Fruit fly (Drosophila melanogaster) whole organism, embryonic: ENCODE measurements around the gene CG43088.

Experiments
- CG12219 ChIP-seq: fragments of 200-800 bp; sonication (Bioruptor generic); optimal IDR thresholded peaks from 3 replicates; lab custom pipeline; 2018; ENCODE audit warnings: missing biosample characterization, mild to moderate bottlenecking, missing genetic modification characterization
- CG12299 ChIP-seq: fragments of 200-800 bp; sonication (Bioruptor generic); optimal IDR thresholded peaks from 2 replicates; lab custom pipeline; 2018; ENCODE audit warnings: missing biosample characterization, mild to moderate bottlenecking, missing genetic modification characterization
- CG6791 ChIP-seq: fragments of 200-800 bp; sonication (Bioruptor generic); IDR thresholded peaks from 3 replicates; pipeline ENCODE4 v1.3.6; 2022; ENCODE audit warnings: missing biosample characterization, missing genetic modification characterization; ENCODE audit not compliant: partially characterized antibody
- Max ChIP-seq: fragments of 200-800 bp; sonication (Bioruptor generic); optimal IDR thresholded peaks from 2 replicates; lab custom pipeline; 2016; ENCODE audit warnings: missing biosample characterization, mild to moderate bottlenecking, missing genetic modification characterization
- Sox100B ChIP-seq: fragments of 200-800 bp; sonication (Bioruptor generic); optimal IDR thresholded peaks from 3 replicates; lab custom pipeline; 2018; ENCODE audit warnings: missing biosample characterization, mild to moderate bottlenecking, missing genetic modification characterization
- Sry-δ ChIP-seq: fragments of 200-800 bp; sonication (Bioruptor generic); optimal IDR thresholded peaks from 2 replicates; lab custom pipeline; 2016; ENCODE audit warnings: missing biosample characterization, missing genetic modification characterization
- grn ChIP-seq: fragments of 200-800 bp; sonication (Bioruptor generic); optimal IDR thresholded peaks from 3 replicates; lab custom pipeline; 2017; ENCODE audit warnings: missing biosample characterization, missing genetic modification characterization
- lola ChIP-seq, 3 experiments: fragments of >200 bp in 2 of 3; fragments of 200-800 bp in 1 of 3; sonication (Bioruptor generic) in 1 of 3; optimal IDR thresholded peaks; 2 replicates each; lab custom pipeline; 2017 to 2019; ENCODE audit warnings: missing biosample characterization in 3 of 3, missing genetic modification characterization in 3 of 3, mild to moderate bottlenecking in 1 of 3, moderate library complexity in 1 of 3
- so ChIP-seq: fragments of 200-800 bp; sonication (Bioruptor generic); IDR thresholded peaks from 3 replicates; pipeline ENCODE4 v1.3.6; 2022; ENCODE audit warnings: missing biosample characterization, missing genetic modification characterization
- sug ChIP-seq: fragments of 200-800 bp; optimal IDR thresholded peaks from 2 replicates; lab custom pipeline; 2019; ENCODE audit warnings: missing biosample characterization, mild to moderate bottlenecking, missing genetic modification characterization, moderate library complexity
- unc-4 ChIP-seq: fragments of 200-800 bp; sonication (Bioruptor generic); IDR thresholded peaks from 2 replicates; pipeline ENCODE4 v1.3.6; 2022; ENCODE audit warnings: missing biosample characterization, missing genetic modification characterization; ENCODE audit not compliant: partially characterized antibody
- vnd ChIP-seq: fragments of 200-800 bp; sonication (Bioruptor generic); IDR thresholded peaks from 3 replicates; pipeline ENCODE4 v1.3.6; 2022; ENCODE audit warnings: missing biosample characterization, missing genetic modification characterization; ENCODE audit not compliant: partially characterized antibody

DNA sequence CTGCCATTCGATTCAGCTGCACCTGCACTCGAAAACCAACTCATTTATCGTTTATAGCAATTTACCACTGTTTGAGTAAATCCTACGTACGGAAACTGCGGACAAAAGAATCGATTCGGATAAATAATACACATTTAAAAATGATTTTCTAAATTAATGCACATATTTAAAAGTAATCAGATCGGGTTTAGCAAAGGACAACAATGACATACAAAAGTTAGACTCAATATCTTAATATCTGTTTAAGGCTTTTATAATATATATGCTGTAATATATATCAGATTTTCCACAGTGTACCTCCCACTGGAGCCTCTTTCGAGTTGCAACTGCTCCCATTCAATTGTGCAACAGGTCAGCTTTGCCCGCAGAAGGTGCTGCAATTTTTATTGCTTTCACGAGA is 24.0 kb upstream of the CG43088 start:
- no peak for TF ChIP-seq CG12299 (tag; lab: Kevin White, UChicago)
- TF ChIP-seq vnd = no peak
- no peak for TF ChIP-seq Sry-δ (GFP tag; lab: Kevin White, UChicago)
- no peak for TF ChIP-seq CG6791 (GFP tag; lab: Robert Waterston, UW)
- no peak for TF ChIP-seq Sox100B
- TF ChIP-seq lola (GFP tag; optimal IDR thresholded peaks at IDR 0.05; lab: Kevin White, UChicago) = no peak
- TF ChIP-seq CG12219 (GFP tag; lab: Kevin White, UChicago) = no peak
- TF ChIP-seq so (GFP tag; lab: Robert Waterston, UW) = no peak
- TF ChIP-seq sug = no peak
- no peak for TF ChIP-seq grn
- TF ChIP-seq Max (GFP tag; lab: Kevin White, UChicago) = no peak
- TF ChIP-seq unc-4 (GFP tag; lab: Robert Waterston, UW) = no peak
